Worm (Caenorhabditis elegans) whole organism, L1 larva: ENCODE data around the gene apc-10.

Experiments
- nhr-11 ChIP-seq: fragments of 150-350 bp; optimal IDR thresholded peaks from 2 replicates; lab custom pipeline; 2014; ENCODE audit warnings: missing biosample characterization, missing genetic modification characterization
- tbx-2 ChIP-seq: sonication (generic microtip); optimal IDR thresholded peaks from 2 replicates; lab custom pipeline; 2016; ENCODE audit warnings: missing genetic modification characterization, missing compliant biosample characterization
- ztf-4 ChIP-seq: fragments of 150-350 bp; optimal IDR thresholded peaks from 2 replicates; lab custom pipeline; 2014; ENCODE audit warnings: missing biosample characterization, missing genetic modification characterization

- no peak for TF ChIP-seq nhr-11 (tag; lab: Kevin White, UChicago)
- TF ChIP-seq tbx-2 (tag; lab: Kevin White, UChicago): no peak
- no peak for TF ChIP-seq ztf-4 (tag; lab: Kevin White, UChicago)
These were observed 10.5 kb upstream of the apc-10 start, which contains the start of gene set-22 for ce11 chrV:10436612-10437011.
